Fruit fly (Drosophila melanogaster): Measurements from ENCODE around the gene mEFG1.

DNA sequence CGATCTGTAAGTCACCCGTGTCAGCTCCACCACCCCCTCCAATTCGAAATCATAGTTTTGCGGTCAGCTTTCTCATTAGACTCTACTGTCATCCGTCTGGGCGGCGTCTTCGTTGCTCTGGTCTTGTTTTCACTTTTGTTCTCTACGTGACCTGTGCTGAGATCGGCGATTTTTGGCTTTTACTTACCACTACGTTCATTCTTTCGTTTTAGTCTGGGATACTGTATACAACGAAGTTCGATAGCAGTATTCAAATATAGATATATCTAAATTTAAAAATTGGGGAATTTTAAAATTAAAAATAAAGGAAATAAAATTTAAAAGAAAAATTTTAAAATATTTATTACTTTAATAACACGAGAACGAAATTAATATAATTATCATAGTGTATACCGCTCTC lies 30.0 kb upstream of the mEFG1 start, which contains the start of gene CG13786:
- no peak for TF ChIP-seq kay (GFP tag; ENCODE audit: borderline replicate concordance)
- TF ChIP-seq CG7101 (tag; optimal IDR thresholded peaks at IDR 0.05) = no peak
- TF ChIP-seq CG1620 (GFP tag; optimal IDR thresholded peaks at IDR 0.05) = no peak
- TF ChIP-seq CG5204 (GFP tag; optimal IDR thresholded peaks at IDR 0.05) = no peak
- TF ChIP-seq CG33017 (tag; optimal IDR thresholded peaks at IDR 0.05) = no peak
- TF ChIP-seq CG12768 (GFP tag; optimal IDR thresholded peaks at IDR 0.05) = no peak
- no peak for TF ChIP-seq pad (GFP tag; optimal IDR thresholded peaks at IDR 0.05)
- no peak for TF ChIP-seq Hr96 (GFP tag; optimal IDR thresholded peaks at IDR 0.05)
- TF ChIP-seq CG14711 (tag; optimal IDR thresholded peaks at IDR 0.05) = no peak
